Worm (Caenorhabditis elegans): ENCODE data around the gene npr-36.

Gene npr-36

ce11 chrX:17390531-17390930 is 31.0 kb downstream of the npr-36 start:
- TF ChIP-seq crh-2 (tag; optimal IDR thresholded peaks at IDR 0.05) = no peak
- no peak for TF ChIP-seq ztf-1 (GFP tag; conservative IDR thresholded peaks at IDR 0.05)
- TF ChIP-seq nhr-77 (tag; optimal IDR thresholded peaks at IDR 0.05) = no peak
- no peak for TF ChIP-seq sma-3 (GFP tag; optimal IDR thresholded peaks at IDR 0.05)

ce11 chrX:17391515-17391914 is 32.0 kb downstream of the npr-36 start, which contains the start of gene F10D7.5:
Gene F10D7.5, minus strand, starts transcription at chrX:17391615.
- TF ChIP-seq lin-11 (tag; optimal IDR thresholded peaks at IDR 0.05) (no peak), sma-3 (GFP tag; optimal IDR thresholded peaks at IDR 0.05) (no peak), C34F6.9 (tag; optimal IDR thresholded peaks at IDR 0.05) (no peak), nhr-11 (tag; optimal IDR thresholded peaks at IDR 0.05) (no peak), F13H6.1 (tag; optimal IDR thresholded peaks at IDR 0.05) (no peak), ama-1 (optimal IDR thresholded peaks at IDR 0.05) (no peak), nhr-6 (tag; optimal IDR thresholded peaks at IDR 0.05) (no peak), mab-5 (tag; optimal IDR thresholded peaks at IDR 0.05) (no peak), skn-1 (tag; optimal IDR thresholded peaks at IDR 0.05) (no peak), mdl-1 (tag; optimal IDR thresholded peaks at IDR 0.05) (no peak), alr-1 (tag; optimal IDR thresholded peaks at IDR 0.05) (no peak)

ce11 chrX:17392182-17392581 is 32.6 kb downstream of the npr-36 start:
- TF ChIP-seq skn-1 (tag; optimal IDR thresholded peaks at IDR 0.05) (no peak), unc-55 (GFP tag; optimal IDR thresholded peaks at IDR 0.05) (peak; percentile 86), R02D3.7 (tag; optimal IDR thresholded peaks at IDR 0.05) (no peak), ztf-4 (tag; optimal IDR thresholded peaks at IDR 0.05) (peak; percentile 48), gmeb-1 (tag; optimal IDR thresholded peaks at IDR 0.05) (peak; percentile 39), nhr-25 (tag; optimal IDR thresholded peaks at IDR 0.05) (peak; percentile 68), fos-1 (tag; optimal IDR thresholded peaks at IDR 0.05) (peak; percentile 70), egl-27 (tag; optimal IDR thresholded peaks at IDR 0.05) (no peak), nhr-12 (tag; optimal IDR thresholded peaks at IDR 0.05) (no peak), nhr-237 (tag; optimal IDR thresholded peaks at IDR 0.05) (no peak), blmp-1 (tag; optimal IDR thresholded peaks at IDR 0.05; ENCODE audit: insufficient read depth) (peak; percentile 26), nhr-77 (tag; optimal IDR thresholded peaks at IDR 0.05) (no peak), nhr-11 (tag; optimal IDR thresholded peaks at IDR 0.05) (no peak), nhr-129 (tag; optimal IDR thresholded peaks at IDR 0.05) (peak; percentile 83), ztf-1 (GFP tag; conservative IDR thresholded peaks at IDR 0.05) (no peak), sem-4 (tag; optimal IDR thresholded peaks at IDR 0.05) (peak; percentile 71), nhr-6 (tag; optimal IDR thresholded peaks at IDR 0.05) (peak; percentile 25), zag-1 (tag; optimal IDR thresholded peaks at IDR 0.05) (peak; percentile 42), lin-39 (tag; optimal IDR thresholded peaks at IDR 0.05) (no peak), Y55F3AM.14 (GFP tag; optimal IDR thresholded peaks at IDR 0.05) (no peak), unc-39 (tag; optimal IDR thresholded peaks at IDR 0.05) (no peak), alr-1 (tag; optimal IDR thresholded peaks at IDR 0.05) (no peak), elt-3 (tag; optimal IDR thresholded peaks at IDR 0.05) (no peak), ama-1 (optimal IDR thresholded peaks at IDR 0.05) (no peak), sma-9 (GFP tag; optimal IDR thresholded peaks at IDR 0.05) (peak; percentile 85), sma-9 (tag; optimal IDR thresholded peaks at IDR 0.05) (no peak), nhr-10 (tag; optimal IDR thresholded peaks at IDR 0.05) (no peak), peb-1 (tag; optimal IDR thresholded peaks at IDR 0.05) (no peak), snpc-4 (tag; optimal IDR thresholded peaks at IDR 0.05) (peak; percentile 39), ceh-82 (tag; optimal IDR thresholded peaks at IDR 0.05) (no peak), nhr-21 (tag; optimal IDR thresholded peaks at IDR 0.05) (peak; percentile 32), nhr-23 (tag; optimal IDR thresholded peaks at IDR 0.05) (no peak), unc-62 (GFP tag; optimal IDR thresholded peaks at IDR 0.05) (no peak), ceh-16 (tag; optimal IDR thresholded peaks at IDR 0.05) (peak; percentile 1), crh-2 (tag; optimal IDR thresholded peaks at IDR 0.05) (peak; percentile 78), lin-13 (GFP tag; optimal IDR thresholded peaks at IDR 0.05) (peak; percentile 68), ZK546.5 (tag; optimal IDR thresholded peaks at IDR 0.05) (no peak), lsy-2 (tag; optimal IDR thresholded peaks at IDR 0.05) (peak; percentile 35 to 75), lin-11 (tag; optimal IDR thresholded peaks at IDR 0.05) (peak; percentile 65), ztf-11 (tag; optimal IDR thresholded peaks at IDR 0.05) (no peak), dmd-4 (tag; optimal IDR thresholded peaks at IDR 0.05) (no peak), F13H6.1 (tag; optimal IDR thresholded peaks at IDR 0.05) (peak; percentile 74), mab-5 (tag; optimal IDR thresholded peaks at IDR 0.05) (peak; percentile 49), elt-1 (tag; optimal IDR thresholded peaks at IDR 0.05) (no peak), aly-2 (tag; optimal IDR thresholded peaks at IDR 0.05) (no peak), mdl-1 (tag; optimal IDR thresholded peaks at IDR 0.05) (peak in 1 of 2 experiments; percentile 24), sma-3 (GFP tag; optimal IDR thresholded peaks at IDR 0.05) (peak; percentile 80), mbf-1 (tag; optimal IDR thresholded peaks at IDR 0.05) (no peak), C34F6.9 (tag; optimal IDR thresholded peaks at IDR 0.05) (peak; percentile 85)
